Worm (Caenorhabditis elegans) whole organism, L3 larva: Measurements from ENCODE around the gene M03A8.3.

Experiments used
- ceh-9 ChIP-seq: sonication (generic microtip); optimal IDR thresholded peaks from 2 replicates; lab custom pipeline; 2018; ENCODE audit warnings: missing biosample characterization, missing genetic modification characterization
- fos-1 ChIP-seq: fragments of 150-350 bp; optimal IDR thresholded peaks from 2 replicates; lab custom pipeline; 2014; ENCODE audit warnings: missing biosample characterization, missing genetic modification characterization
- pqm-1 ChIP-seq: fragments of 150-350 bp; optimal IDR thresholded peaks from 2 replicates; lab custom pipeline; 2017; ENCODE audit warnings: missing biosample characterization, missing genetic modification characterization, inconsistent platforms
- zag-1 ChIP-seq: fragments of 150-350 bp; optimal IDR thresholded peaks from 2 replicates; lab custom pipeline; 2014; ENCODE audit warnings: missing biosample characterization, missing genetic modification characterization

ce11 chrX:6801546-6801945, 1.7 kb downstream of the M03A8.3 start:
- TF ChIP-seq pqm-1, result no peak
- no peak for TF ChIP-seq zag-1 (tag; lab: Kevin White, UChicago)
- no peak for TF ChIP-seq fos-1 (tag; lab: Kevin White, UChicago)
- no peak for TF ChIP-seq ceh-9 (tag; lab: Kevin White, UChicago)
